Fruit fly (Drosophila melanogaster) whole organism, embryonic: ENCODE results near the gene Fife.

Source experiments
- Ada2b ChIP-seq: fragments of 200-800 bp; sonication (Bioruptor generic); IDR thresholded peaks from 2 replicates; pipeline ENCODE4 v1.3.6; 2022; ENCODE audit warnings: missing biosample characterization, missing genetic modification characterization
- Aef1 ChIP-seq: fragments of 200-800 bp; sonication (Bioruptor generic); IDR thresholded peaks from 3 replicates; pipeline ENCODE4 v1.3.6; 2022; ENCODE audit warnings: missing biosample characterization, missing genetic modification characterization
- BtbVII ChIP-seq: fragments of 200-800 bp; sonication (Bioruptor generic); optimal IDR thresholded peaks from 3 replicates; lab custom pipeline; 2017; ENCODE audit warnings: missing biosample characterization, mild to moderate bottlenecking, missing genetic modification characterization
- CG10209 ChIP-seq: fragments of 200-800 bp; sonication (Bioruptor generic); optimal IDR thresholded peaks from 3 replicates; lab custom pipeline; 2017; ENCODE audit warnings: missing biosample characterization, mild to moderate bottlenecking, missing genetic modification characterization, missing genetic modification reagents
- CG10543 ChIP-seq: fragments of 200-800 bp; sonication (Bioruptor generic); optimal IDR thresholded peaks from 3 replicates; lab custom pipeline; 2017; ENCODE audit warnings: missing biosample characterization, mild to moderate bottlenecking, missing genetic modification characterization, moderate library complexity
- CG11093 ChIP-seq: fragments of 200-800 bp; sonication (Bioruptor generic); IDR thresholded peaks from 3 replicates; pipeline ENCODE4 v1.3.6; 2022; ENCODE audit warnings: missing biosample characterization, missing genetic modification characterization
- CG13624 ChIP-seq: fragments of 200-800 bp; sonication (Bioruptor generic); optimal IDR thresholded peaks from 2 replicates; lab custom pipeline; 2016; ENCODE audit warnings: missing biosample characterization, missing genetic modification characterization
- CG14441 ChIP-seq: fragments of 200-800 bp; sonication (Bioruptor generic); IDR thresholded peaks from 2 replicates; pipeline ENCODE4 v1.3.6; 2022; ENCODE audit warnings: missing biosample characterization, missing genetic modification characterization
- CG15269 ChIP-seq: fragments of 200-800 bp; sonication (Bioruptor generic); optimal IDR thresholded peaks from 2 replicates; lab custom pipeline; 2018; ENCODE audit warnings: missing biosample characterization, mild to moderate bottlenecking, missing genetic modification characterization, moderate library complexity
- CG15514 ChIP-seq: fragments of 200-800 bp; sonication (Bioruptor generic); optimal IDR thresholded peaks from 3 replicates; lab custom pipeline; 2017; ENCODE audit warnings: missing biosample characterization, missing genetic modification characterization, mild to moderate bottlenecking, moderate library complexity, missing genetic modification reagents
- CG17385 ChIP-seq: fragments of 200-800 bp; sonication (Bioruptor generic); optimal IDR thresholded peaks from 3 replicates; lab custom pipeline; 2018; ENCODE audit warnings: missing biosample characterization, mild to moderate bottlenecking, missing genetic modification characterization
- CG18599 ChIP-seq: fragments of 200-800 bp; sonication (Bioruptor generic); optimal IDR thresholded peaks from 3 replicates; lab custom pipeline; 2017; ENCODE audit warnings: missing biosample characterization, missing genetic modification characterization, mild to moderate bottlenecking, moderate library complexity, missing genetic modification reagents
- CG34422 ChIP-seq: fragments of 200-800 bp; sonication (Bioruptor generic); IDR thresholded peaks from 3 replicates; pipeline ENCODE4 v1.3.6; 2022; ENCODE audit warnings: missing biosample characterization, missing genetic modification characterization
- CG3995 ChIP-seq: fragments of 200-800 bp; sonication (Bioruptor generic); optimal IDR thresholded peaks from 3 replicates; lab custom pipeline; 2016; ENCODE audit warnings: missing biosample characterization, missing genetic modification characterization
- CG5180 ChIP-seq: fragments of 200-800 bp; sonication (Bioruptor generic); optimal IDR thresholded peaks from 3 replicates; lab custom pipeline; 2017; ENCODE audit warnings: missing biosample characterization, missing genetic modification characterization, mild to moderate bottlenecking, moderate library complexity, missing genetic modification reagents
- CG6689 ChIP-seq: fragments of 200-800 bp; sonication (Bioruptor generic); IDR thresholded peaks from 2 replicates; pipeline ENCODE4 v1.3.6; 2022; ENCODE audit warnings: missing biosample characterization, missing genetic modification characterization
- Dbx ChIP-seq: fragments of 200-800 bp; sonication (Bioruptor generic); IDR thresholded peaks from 3 replicates; pipeline ENCODE4 v1.3.6; 2022; ENCODE audit warnings: missing biosample characterization, missing genetic modification characterization
- Fer3 ChIP-seq: fragments of 200-800 bp; sonication (Bioruptor generic); optimal IDR thresholded peaks from 2 replicates; lab custom pipeline; 2018; ENCODE audit warnings: missing biosample characterization, mild to moderate bottlenecking, missing genetic modification characterization, moderate library complexity
- Gsc ChIP-seq: fragments of 200-800 bp; sonication (Bioruptor generic); IDR thresholded peaks from 2 replicates; pipeline ENCODE4 v1.3.6; 2022; ENCODE audit warnings: missing biosample characterization, missing genetic modification characterization
- Gug ChIP-seq: fragments of 200-800 bp; sonication (Bioruptor generic); IDR thresholded peaks from 4 replicates; pipeline ENCODE4 v1.3.6; 2022; ENCODE audit warnings: missing biosample characterization, missing genetic modification characterization
- HmgZ ChIP-seq: fragments of 200-800 bp; sonication (Bioruptor generic); optimal IDR thresholded peaks from 2 replicates; lab custom pipeline; 2018; ENCODE audit warnings: missing biosample characterization, mild to moderate bottlenecking, missing genetic modification characterization
- Lhr ChIP-seq: fragments of 200-800 bp; sonication (Bioruptor generic); optimal IDR thresholded peaks from 3 replicates; lab custom pipeline; 2017; ENCODE audit warnings: mild to moderate bottlenecking, missing biosample characterization, missing genetic modification reagents, missing genetic modification characterization
- Meics ChIP-seq: fragments of 200-800 bp; sonication (Bioruptor generic); optimal IDR thresholded peaks from 2 replicates; lab custom pipeline; 2017; ENCODE audit warnings: missing biosample characterization, mild to moderate bottlenecking, missing genetic modification characterization
- Neu2 ChIP-seq: fragments of 200-800 bp; sonication (Bioruptor generic); optimal IDR thresholded peaks from 3 replicates; lab custom pipeline; 2016; ENCODE audit warnings: missing biosample characterization, missing genetic modification characterization, borderline replicate concordance
- Nf-YC ChIP-seq: fragments of 200-800 bp; optimal IDR thresholded peaks from 3 replicates; lab custom pipeline; 2019; ENCODE audit warnings: missing biosample characterization, mild to moderate bottlenecking, missing genetic modification characterization, moderate library complexity
- Sox102F ChIP-seq: fragments of 200-800 bp; sonication (Bioruptor generic); optimal IDR thresholded peaks from 2 replicates; lab custom pipeline; 2018; ENCODE audit warnings: missing biosample characterization, mild to moderate bottlenecking, missing genetic modification characterization, moderate library complexity
- Stat92E ChIP-seq, 3 experiments: fragments of >200 bp in 2 of 3; fragments of 200-800 bp in 1 of 3; sonication (Bioruptor generic) in 1 of 3; optimal IDR thresholded peaks; 2 replicates each; lab custom pipeline; 2017 to 2019; ENCODE audit warnings: missing biosample characterization in 3 of 3, missing genetic modification characterization in 3 of 3, mild to moderate bottlenecking in 1 of 3, moderate library complexity in 1 of 3
- TFAM ChIP-seq: fragments of 200-800 bp; sonication (Bioruptor generic); optimal IDR thresholded peaks from 2 replicates; lab custom pipeline; 2017; ENCODE audit warnings: missing biosample characterization, missing genetic modification characterization, inconsistent platforms
- Xrp1 ChIP-seq: fragments of 200-800 bp; sonication (Bioruptor generic); IDR thresholded peaks from 2 replicates; pipeline ENCODE4 v1.3.6; 2022; ENCODE audit warnings: missing biosample characterization, missing genetic modification characterization
- cg ChIP-seq: fragments of 200-800 bp; sonication (Bioruptor generic); optimal IDR thresholded peaks from 3 replicates; lab custom pipeline; 2019; ENCODE audit warnings: missing biosample characterization, mild to moderate bottlenecking, missing genetic modification characterization, moderate library complexity
- chinmo ChIP-seq: fragments of 200-800 bp; sonication (Bioruptor generic); IDR thresholded peaks from 4 replicates; pipeline ENCODE4 v1.3.6; 2022; ENCODE audit warnings: missing biosample characterization, missing genetic modification characterization; ENCODE audit not compliant: partially characterized antibody
- crol ChIP-seq: fragments of 200-800 bp; sonication (Bioruptor generic); IDR thresholded peaks from 2 replicates; pipeline ENCODE4 v1.3.6; 2022; ENCODE audit warnings: missing biosample characterization, missing genetic modification characterization
- cwo ChIP-seq: fragments of 200-800 bp; sonication (Bioruptor generic); optimal IDR thresholded peaks from 3 replicates; lab custom pipeline; 2017; ENCODE audit warnings: missing biosample characterization, missing genetic modification characterization, mild to moderate bottlenecking, moderate library complexity, missing genetic modification reagents
- ewg ChIP-seq: fragments of 200-800 bp; sonication (Bioruptor generic); optimal IDR thresholded peaks from 3 replicates; lab custom pipeline; 2017; ENCODE audit warnings: mild to moderate bottlenecking, missing biosample characterization, missing genetic modification reagents, missing genetic modification characterization
- fd96Cb ChIP-seq: fragments of 200-800 bp; sonication (Bioruptor generic); optimal IDR thresholded peaks from 2 replicates; lab custom pipeline; 2018; ENCODE audit warnings: missing biosample characterization, mild to moderate bottlenecking, missing genetic modification characterization, moderate library complexity
- fru ChIP-seq: fragments of >200 bp; optimal IDR thresholded peaks from 2 replicates; lab custom pipeline; 2017
- hkb ChIP-seq, 2 experiments: fragments of 200-800 bp in 1 of 2; fragments of >200 bp in 1 of 2; sonication (Bioruptor generic) in 1 of 2; IDR thresholded peaks in 1 of 2; optimal IDR thresholded peaks in 1 of 2; 2 replicates each; pipeline versions ENCODE4 v1.3.6 to Lab custom; 2017 to 2022; ENCODE audit warnings: missing biosample characterization in 1 of 2, missing genetic modification characterization in 1 of 2
- lbe ChIP-seq: fragments of 200-800 bp; sonication (Bioruptor generic); optimal IDR thresholded peaks from 2 replicates; lab custom pipeline; 2016; ENCODE audit warnings: missing biosample characterization, mild to moderate bottlenecking, missing genetic modification characterization
- nom ChIP-seq: fragments of 200-800 bp; sonication (Bioruptor generic); optimal IDR thresholded peaks from 2 replicates; lab custom pipeline; 2017; ENCODE audit warnings: missing biosample characterization, missing genetic modification characterization, mild to moderate bottlenecking, moderate library complexity, missing genetic modification reagents
- phol ChIP-seq: fragments of 200-800 bp; sonication (Bioruptor generic); optimal IDR thresholded peaks from 3 replicates; lab custom pipeline; 2018; ENCODE audit warnings: missing biosample characterization, mild to moderate bottlenecking, missing genetic modification characterization, moderate library complexity
- pum ChIP-seq: fragments of 200-800 bp; sonication (Bioruptor generic); optimal IDR thresholded peaks from 2 replicates; lab custom pipeline; 2016; ENCODE audit warnings: missing biosample characterization, missing genetic modification characterization
- slbo ChIP-seq: fragments of 200-800 bp; sonication (Bioruptor generic); IDR thresholded peaks from 2 replicates; pipeline ENCODE4 v1.3.6; 2022; ENCODE audit warnings: missing biosample characterization, missing genetic modification characterization
- stwl ChIP-seq: fragments of 200-800 bp; sonication (Bioruptor generic); optimal IDR thresholded peaks from 3 replicates; lab custom pipeline; 2018; ENCODE audit warnings: missing biosample characterization, mild to moderate bottlenecking, missing genetic modification characterization, moderate library complexity
- vvl ChIP-seq: fragments of 200-800 bp; sonication (Bioruptor generic); IDR thresholded peaks from 2 replicates; pipeline ENCODE4 v1.3.6; 2022; ENCODE audit warnings: missing biosample characterization, missing genetic modification characterization
- wor ChIP-seq: fragments of 200-800 bp; sonication (Bioruptor generic); IDR thresholded peaks from 2 replicates; pipeline ENCODE4 v1.3.6; 2022; ENCODE audit warnings: missing biosample characterization, missing genetic modification characterization
- zen2 ChIP-seq: fragments of 200-800 bp; sonication (Bioruptor generic); IDR thresholded peaks from 3 replicates; pipeline ENCODE4 v1.3.6; 2022; ENCODE audit warnings: missing biosample characterization, missing genetic modification characterization; ENCODE audit not compliant: partially characterized antibody

Gene Fife

DNA sequence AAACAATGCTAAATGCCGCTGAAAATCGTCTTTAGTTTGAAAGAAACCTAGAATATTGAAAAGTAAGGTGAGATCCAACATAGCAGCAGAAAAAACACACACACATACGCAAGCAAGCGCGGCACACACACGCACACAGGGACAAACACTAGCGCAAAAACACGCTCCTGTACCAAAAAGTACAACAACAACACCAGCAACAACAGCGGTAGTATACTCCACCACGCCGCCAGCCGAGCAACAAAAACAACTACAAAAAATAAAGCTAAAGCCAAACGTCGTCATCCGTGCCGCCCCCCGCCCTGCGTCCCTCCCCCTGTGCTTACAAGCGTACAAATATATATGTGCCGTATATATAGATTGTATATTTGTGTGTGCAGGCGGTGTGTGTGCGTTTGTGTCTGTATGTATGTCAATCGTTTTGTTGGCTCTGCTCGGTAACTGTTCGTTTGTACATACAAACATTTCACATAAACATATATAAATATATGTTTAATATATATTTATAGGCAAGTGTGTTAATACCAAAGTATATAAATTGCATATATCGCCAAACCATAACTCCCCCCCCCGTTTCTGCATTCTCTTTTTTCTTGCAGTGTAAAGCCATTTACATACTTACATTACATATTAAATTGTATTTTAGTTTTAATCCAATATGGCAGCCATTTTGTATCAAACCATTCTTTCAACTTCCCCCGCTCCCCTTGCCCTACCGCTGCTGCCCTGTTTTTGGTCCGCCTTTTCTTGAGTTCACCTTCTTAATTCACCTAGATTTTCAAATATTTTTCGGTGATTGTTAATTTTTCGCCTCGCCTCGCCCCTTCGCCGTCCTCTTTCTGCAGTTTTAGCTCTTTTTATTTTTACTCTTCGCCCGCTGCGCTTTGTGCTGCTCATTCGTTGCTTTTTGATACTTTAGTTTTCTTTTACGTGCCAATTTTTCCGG, 75.2 kb downstream of the Fife start (continued):
- TF ChIP-seq cwo (GFP tag; lab: Kevin White, UChicago) (peak; percentile 9), zen2 (GFP tag; lab: Robert Waterston, UW) (0 out of 3 replicates have a peak, but pooled peaks have one; percentile 22), CG18599 (GFP tag; lab: Kevin White, UChicago) (peak; percentile 35), CG11093 (GFP tag; lab: Robert Waterston, UW) (no peak), Gsc (GFP tag; lab: Robert Waterston, UW) (no peak), hkb (optimal IDR thresholded peaks at IDR 0.05; lab: Kevin White, UChicago) (no peak), hkb (GFP tag; IDR thresholded peaks at IDR 0.05; lab: Robert Waterston, UW) (peak; percentile 44; the same call in 1 of the 2 replicates), CG10543 (GFP tag; lab: Kevin White, UChicago) (no peak), stwl (tag; lab: Kevin White, UChicago) (no peak), Sox102F (GFP tag; lab: Kevin White, UChicago) (peak; percentile 51), CG15514 (no peak), wor (GFP tag; lab: Robert Waterston, UW) (no peak), CG10209 (GFP tag; lab: Kevin White, UChicago) (peak; percentile 4), Nf-YC (tag; lab: Kevin White, UChicago) (no peak), HmgZ (tag; lab: Kevin White, UChicago) (peak; percentile 14), BtbVII (GFP tag; lab: Kevin White, UChicago) (peak; percentile 16), Aef1 (peak; percentile 51; the same call in 2 of the 3 replicates), TFAM (GFP tag; lab: Kevin White, UChicago) (no peak), cg (GFP tag; lab: Kevin White, UChicago) (peak; percentile 86), Dbx (peak; percentile 18; the same call in 1 of the 3 replicates), CG13624 (GFP tag; lab: Kevin White, UChicago) (no peak), chinmo (GFP tag; lab: Robert Waterston, UW) (peak; percentile 69; the same call in 1 of the 4 replicates), Stat92E (GFP tag; optimal IDR thresholded peaks at IDR 0.05; lab: Kevin White, UChicago) (peak in 1 of 3 experiments; percentile 12), Neu2 (GFP tag; lab: Kevin White, UChicago) (no peak), Ada2b (GFP tag; lab: Robert Waterston, UW) (0 out of 2 replicates have a peak, but pooled peaks have one; percentile 24), Gug (GFP tag; lab: Robert Waterston, UW) (0 out of 4 replicates have a peak, but pooled peaks have one; percentile 6), Xrp1 (GFP tag; lab: Robert Waterston, UW) (peak; percentile 47; the same call in 1 of the 2 replicates), CG17385 (GFP tag; lab: Kevin White, UChicago) (peak; percentile 37), phol (peak; percentile 73), crol (GFP tag; lab: Robert Waterston, UW) (peak; percentile 87), lbe (GFP tag; lab: Kevin White, UChicago) (peak; percentile 7), ewg (GFP tag; lab: Kevin White, UChicago) (peak; percentile 6), vvl (GFP tag; lab: Robert Waterston, UW) (peak; percentile 43; the same call in 1 of the 2 replicates), slbo (GFP tag; lab: Robert Waterston, UW) (peak; percentile 26; the same call in 1 of the 2 replicates), CG5180 (GFP tag; lab: Kevin White, UChicago) (no peak), Fer3 (tag; lab: Kevin White, UChicago) (no peak), CG6689 (GFP tag; lab: Robert Waterston, UW) (no peak), Meics (GFP tag; lab: Kevin White, UChicago) (peak; percentile 30), CG3995 (no peak), nom (GFP tag; lab: Kevin White, UChicago) (peak; percentile 6), Lhr (GFP tag; lab: Kevin White, UChicago) (no peak), pum (GFP tag; lab: Kevin White, UChicago) (no peak), CG14441 (GFP tag; lab: Robert Waterston, UW) (0 out of 2 replicates have a peak, but pooled peaks have one; percentile 17), CG15269 (tag; lab: Kevin White, UChicago) (peak; percentile 26), fru (lab: Kevin White, UChicago) (no peak), CG34422 (GFP tag; lab: Robert Waterston, UW) (peak; percentile 52; the same call in 1 of the 3 replicates), fd96Cb (tag; lab: Kevin White, UChicago) (peak; percentile 9)
